Worm (Caenorhabditis elegans) whole organism, L4 larva: ENCODE measurements around the gene scl-8.

Source experiments
- F10B5.3 ChIP-seq: sonication (generic microtip); optimal IDR thresholded peaks from 2 replicates; lab custom pipeline; 2016; ENCODE audit warnings: mild to moderate bottlenecking, missing genetic modification characterization, missing compliant biosample characterization
- F37D6.2 ChIP-seq: sonication (generic microtip); optimal IDR thresholded peaks from 2 replicates; lab custom pipeline; 2016; ENCODE audit warnings: mild to moderate bottlenecking, missing genetic modification characterization, missing compliant biosample characterization
- F49E8.2 ChIP-seq: sonication (generic microtip); optimal IDR thresholded peaks from 2 replicates; lab custom pipeline; 2016; ENCODE audit warnings: missing compliant biosample characterization, mild to moderate bottlenecking, missing genetic modification characterization, borderline replicate concordance
- R02D3.7 ChIP-seq: fragments of 150-350 bp; sonication (generic microtip); optimal IDR thresholded peaks from 3 replicates; lab custom pipeline; 2014; ENCODE audit warnings: missing biosample characterization, missing genetic modification characterization
- T20F7.1 ChIP-seq: fragments of 200-800 bp; sonication (Bioruptor generic); optimal IDR thresholded peaks from 2 replicates; lab custom pipeline; 2018; ENCODE audit warnings: mild to moderate bottlenecking, missing genetic modification characterization, missing compliant biosample characterization
- T26A8.4 ChIP-seq: fragments of 200-800 bp; sonication (Bioruptor generic); IDR thresholded peaks from 2 replicates; pipeline ENCODE4 v1.3.6; 2022; ENCODE audit warnings: missing genetic modification characterization, missing compliant biosample characterization
- Y105C5A.15 ChIP-seq: fragments of 200-800 bp; sonication (Bioruptor generic); IDR thresholded peaks from 2 replicates; pipeline ENCODE4 v1.3.6; 2022; ENCODE audit warnings: missing genetic modification characterization, missing compliant biosample characterization
- Y5F2A.4 ChIP-seq: fragments of 200-800 bp; sonication (Bioruptor generic); optimal IDR thresholded peaks from 2 replicates; lab custom pipeline; 2018; ENCODE audit warnings: mild to moderate bottlenecking, missing genetic modification characterization, missing compliant biosample characterization
- aha-1 ChIP-seq: fragments of 150-350 bp; peaks from one replicate; lab custom pipeline; 2014; ENCODE audit warnings: missing biosample characterization, missing genetic modification characterization
- aly-2 ChIP-seq: sonication (generic microtip); optimal IDR thresholded peaks from 2 replicates; lab custom pipeline; 2018; ENCODE audit warnings: missing biosample characterization, missing genetic modification characterization
- attf-4 ChIP-seq: sonication (generic microtip); optimal IDR thresholded peaks from 3 replicates; lab custom pipeline; 2017; ENCODE audit warnings: missing biosample characterization, missing genetic modification characterization
- ceh-28 ChIP-seq: fragments of 150-350 bp; optimal IDR thresholded peaks from 2 replicates; lab custom pipeline; 2014; ENCODE audit warnings: missing biosample characterization, missing genetic modification reagents, missing genetic modification characterization
- ceh-44 ChIP-seq: fragments of 200-800 bp; sonication (Bioruptor generic); IDR thresholded peaks from 2 replicates; pipeline ENCODE4 v1.3.6; 2022; ENCODE audit warnings: missing genetic modification reagents, missing genetic modification characterization, missing compliant biosample characterization
- ceh-62 ChIP-seq: sonication (generic microtip); optimal IDR thresholded peaks from 2 replicates; lab custom pipeline; 2017; ENCODE audit warnings: missing biosample characterization, missing genetic modification characterization
- daf-12 ChIP-seq: fragments of 150-350 bp; optimal IDR thresholded peaks from 2 replicates; lab custom pipeline; 2014; ENCODE audit warnings: missing biosample characterization, missing genetic modification reagents, missing genetic modification characterization
- daf-16 ChIP-seq, 3 experiments: sonication (generic microtip); optimal IDR thresholded peaks; 2 replicates each; lab custom pipeline; 2016 to 2017; ENCODE audit warnings: missing genetic modification characterization in 3 of 3, missing genetic modification reagents in 3 of 3, mild to moderate bottlenecking in 2 of 3, missing compliant biosample characterization in 2 of 3, missing biosample characterization in 1 of 3, moderate library complexity in 1 of 3
- dmd-6 ChIP-seq: fragments of 200-800 bp; sonication (Bioruptor generic); IDR thresholded peaks from 2 replicates; pipeline ENCODE4 v1.3.6; 2022; ENCODE audit warnings: missing genetic modification reagents, missing genetic modification characterization, missing compliant biosample characterization
- dmd-8 ChIP-seq: fragments of 200-800 bp; sonication (Bioruptor generic); IDR thresholded peaks from 2 replicates; pipeline ENCODE4 v1.3.6; 2022; ENCODE audit warnings: missing genetic modification characterization, missing compliant biosample characterization
- dve-1 ChIP-seq: sonication (generic microtip); optimal IDR thresholded peaks from 2 replicates; lab custom pipeline; 2017; ENCODE audit warnings: antibody characterized with exemption, mild to moderate bottlenecking, missing genetic modification characterization, missing compliant biosample characterization; ENCODE audit not compliant: insufficient read depth
- egl-27 ChIP-seq: sonication (generic microtip); optimal IDR thresholded peaks from 3 replicates; lab custom pipeline; 2017; ENCODE audit warnings: missing biosample characterization, missing genetic modification reagents, missing genetic modification characterization
- egl-43 ChIP-seq: fragments of 200-800 bp; sonication (Bioruptor generic); IDR thresholded peaks from 2 replicates; pipeline ENCODE4 v1.3.6; 2022; ENCODE audit warnings: missing genetic modification reagents, missing genetic modification characterization, missing compliant biosample characterization
- fkh-10 ChIP-seq: fragments of 150-350 bp; optimal IDR thresholded peaks from 2 replicates; lab custom pipeline; 2014; ENCODE audit warnings: missing biosample characterization, missing genetic modification reagents, missing genetic modification characterization
- hlh-11 ChIP-seq: fragments of 200-800 bp; sonication (Bioruptor generic); optimal IDR thresholded peaks from 2 replicates; lab custom pipeline; 2018; ENCODE audit warnings: mild to moderate bottlenecking, missing genetic modification characterization, missing compliant biosample characterization
- hmg-1.1 ChIP-seq: fragments of 200-800 bp; sonication (Bioruptor generic); IDR thresholded peaks from 2 replicates; pipeline ENCODE4 v1.3.6; 2022; ENCODE audit warnings: missing genetic modification reagents, missing genetic modification characterization, missing compliant biosample characterization
- jun-1 ChIP-seq: fragments of 150-350 bp; optimal IDR thresholded peaks from 2 replicates; lab custom pipeline; 2014; ENCODE audit warnings: missing biosample characterization, missing genetic modification reagents, missing genetic modification characterization
- lin-1 ChIP-seq: fragments of 200-800 bp; sonication (Bioruptor generic); IDR thresholded peaks from 2 replicates; pipeline ENCODE4 v1.3.6; 2022; ENCODE audit warnings: missing genetic modification reagents, missing genetic modification characterization, missing compliant biosample characterization
- lin-39 ChIP-seq: fragments of 150-350 bp; optimal IDR thresholded peaks from 2 replicates; lab custom pipeline; 2014; ENCODE audit warnings: missing biosample characterization, missing genetic modification reagents, missing genetic modification characterization
- madf-5 ChIP-seq, 2 experiments: fragments of 200-800 bp; sonication (Bioruptor generic); IDR thresholded peaks; 2 replicates each; pipeline ENCODE4 v1.3.6; 2022; ENCODE audit warnings: missing compliant biosample characterization in 2 of 2, missing genetic modification characterization in 2 of 2
- mdt-29 ChIP-seq: fragments of 200-800 bp; sonication (Bioruptor generic); IDR thresholded peaks from 2 replicates; pipeline ENCODE4 v1.3.6; 2022; ENCODE audit warnings: missing genetic modification reagents, missing genetic modification characterization, missing compliant biosample characterization
- mes-2 ChIP-seq: sonication (generic microtip); optimal IDR thresholded peaks from 2 replicates; lab custom pipeline; 2016; ENCODE audit warnings: missing genotype, mild to moderate bottlenecking, missing genetic modification characterization, missing compliant biosample characterization; ENCODE audit not compliant: poor library complexity, severe bottlenecking
- mxl-2 ChIP-seq: fragments of 200-800 bp; sonication (Bioruptor generic); conservative IDR thresholded peaks from 2 replicates; pipeline ENCODE4 v1.3.6; 2022; ENCODE audit warnings: missing genetic modification reagents, missing genetic modification characterization, missing compliant biosample characterization
- nhr-102 ChIP-seq: sonication (generic microtip); optimal IDR thresholded peaks from 2 replicates; lab custom pipeline; 2016; ENCODE audit warnings: mild to moderate bottlenecking, missing genetic modification characterization, moderate library complexity, missing compliant biosample characterization
- nhr-111 ChIP-seq: fragments of 200-800 bp; sonication (Bioruptor generic); optimal IDR thresholded peaks from 2 replicates; lab custom pipeline; 2018; ENCODE audit warnings: mild to moderate bottlenecking, missing genetic modification characterization, missing compliant biosample characterization
- nhr-25 ChIP-seq: sonication (generic microtip); optimal IDR thresholded peaks from 2 replicates; lab custom pipeline; 2017; ENCODE audit warnings: missing genetic modification characterization, mild to moderate bottlenecking, missing compliant biosample characterization, antibody characterized with exemption, moderate library complexity, borderline replicate concordance; ENCODE audit not compliant: insufficient read depth
- nhr-41 ChIP-seq: fragments of 200-800 bp; sonication (Bioruptor generic); IDR thresholded peaks from 2 replicates; pipeline ENCODE4 v1.3.6; 2022; ENCODE audit warnings: missing genetic modification reagents, missing genetic modification characterization, missing compliant biosample characterization
- nhr-42 ChIP-seq: fragments of 200-800 bp; sonication (Bioruptor generic); IDR thresholded peaks from 2 replicates; pipeline ENCODE4 v1.3.6; 2022; ENCODE audit warnings: missing genetic modification characterization, missing compliant biosample characterization
- nhr-48 ChIP-seq: sonication (generic microtip); optimal IDR thresholded peaks from 2 replicates; lab custom pipeline; 2016; ENCODE audit warnings: mild to moderate bottlenecking, missing genetic modification characterization, missing compliant biosample characterization
- nhr-6 ChIP-seq: fragments of 150-350 bp; optimal IDR thresholded peaks from 2 replicates; lab custom pipeline; 2014; ENCODE audit warnings: missing biosample characterization, missing genetic modification characterization
- nhr-76 ChIP-seq: fragments of 150-350 bp; optimal IDR thresholded peaks from 2 replicates; lab custom pipeline; 2014; ENCODE audit warnings: missing biosample characterization, missing genetic modification characterization
- pqm-1 ChIP-seq: sonication (generic microtip); optimal IDR thresholded peaks from 2 replicates; lab custom pipeline; 2017; ENCODE audit warnings: missing biosample characterization, missing genetic modification characterization
- sdz-12 ChIP-seq: fragments of 200-800 bp; sonication (Bioruptor generic); optimal IDR thresholded peaks from 2 replicates; lab custom pipeline; 2018; ENCODE audit warnings: mild to moderate bottlenecking, missing genetic modification characterization, missing compliant biosample characterization
- snpc-1.2 ChIP-seq: fragments of 200-800 bp; sonication (Bioruptor generic); IDR thresholded peaks from 2 replicates; pipeline ENCODE4 v1.3.6; 2022; ENCODE audit warnings: missing genetic modification reagents, missing genetic modification characterization, missing compliant biosample characterization
- snpc-4 ChIP-seq: fragments of 150-350 bp; optimal IDR thresholded peaks from 2 replicates; lab custom pipeline; 2014; ENCODE audit warnings: missing biosample characterization, missing genetic modification characterization
- spr-3 ChIP-seq: fragments of 200-800 bp; sonication (Bioruptor generic); optimal IDR thresholded peaks from 2 replicates; lab custom pipeline; 2018; ENCODE audit warnings: mild to moderate bottlenecking, missing genetic modification characterization, missing compliant biosample characterization
- tag-97 ChIP-seq: fragments of 200-800 bp; sonication (Bioruptor generic); IDR thresholded peaks from 2 replicates; pipeline ENCODE4 v1.3.6; 2022; ENCODE audit warnings: missing genetic modification characterization, missing compliant biosample characterization
- unc-130 ChIP-seq: sonication (generic microtip); optimal IDR thresholded peaks from 2 replicates; lab custom pipeline; 2016; ENCODE audit warnings: missing genetic modification reagents, missing genetic modification characterization, missing compliant biosample characterization
- unc-39 ChIP-seq: sonication (generic microtip); optimal IDR thresholded peaks from 2 replicates; lab custom pipeline; 2017; ENCODE audit warnings: missing biosample characterization, missing genetic modification characterization
- zfp-3 ChIP-seq: fragments of 200-800 bp; sonication (Bioruptor generic); conservative IDR thresholded peaks from 2 replicates; pipeline ENCODE4 v1.3.6; 2022; ENCODE audit warnings: missing genetic modification reagents, missing genetic modification characterization, missing compliant biosample characterization
- ztf-11 ChIP-seq: fragments of 150-350 bp; optimal IDR thresholded peaks from 2 replicates; lab custom pipeline; 2014; ENCODE audit warnings: missing biosample characterization, missing genetic modification characterization
- ztf-7 ChIP-seq: fragments of 150-350 bp; optimal IDR thresholded peaks from 2 replicates; lab custom pipeline; 2014; ENCODE audit warnings: missing biosample characterization, missing genetic modification characterization

The scl-8 gene

ce11 chrIV:13082836-13083763 is 11.6 kb downstream of the scl-8 start:
- peak; percentile 81 for TF ChIP-seq nhr-25 (tag; lab: Kevin White, UChicago)
- TF ChIP-seq T26A8.4 (GFP tag; lab: Robert Waterston, UW): no peak
- no peak for TF ChIP-seq Y5F2A.4 (GFP tag; lab: Kevin White, UChicago)
- TF ChIP-seq ztf-7 (tag; lab: Kevin White, UChicago): no peak
- TF ChIP-seq nhr-76: no peak
- TF ChIP-seq snpc-1.2 (GFP tag; lab: Robert Waterston, UW): no peak
- TF ChIP-seq egl-43 (GFP tag; lab: Robert Waterston, UW): no peak
- TF ChIP-seq tag-97 (GFP tag; lab: Robert Waterston, UW): no peak
- no peak for TF ChIP-seq jun-1 (tag; lab: Kevin White, UChicago)
- TF ChIP-seq Y105C5A.15 (GFP tag; lab: Robert Waterston, UW): no peak
- TF ChIP-seq nhr-102: no peak
- TF ChIP-seq spr-3 (GFP tag; lab: Kevin White, UChicago): no peak
- no peak for TF ChIP-seq ztf-11
- no peak for TF ChIP-seq ceh-28 (tag; lab: Kevin White, UChicago)
- TF ChIP-seq dmd-8 (GFP tag; lab: Robert Waterston, UW): no peak
- TF ChIP-seq dve-1 (tag; lab: Kevin White, UChicago): peak; percentile 39
- no peak for TF ChIP-seq lin-1 (GFP tag; lab: Robert Waterston, UW)
- no peak for TF ChIP-seq daf-12 (tag; lab: Kevin White, UChicago)
- TF ChIP-seq ceh-44 (GFP tag; lab: Robert Waterston, UW): no peak
- no peak for TF ChIP-seq attf-4
- TF ChIP-seq zfp-3 (GFP tag; lab: Robert Waterston, UW): peak; percentile 51; the same call in 1 of the 2 replicates
- peak; percentile 85 for TF ChIP-seq aha-1 (tag; lab: Kevin White, UChicago)
- no peak for TF ChIP-seq mes-2 (tag; lab: Kevin White, UChicago)
- no peak for TF ChIP-seq F37D6.2 (tag; lab: Kevin White, UChicago)
- TF ChIP-seq aly-2 (tag; lab: Kevin White, UChicago): no peak
- TF ChIP-seq mxl-2 (GFP tag; lab: Robert Waterston, UW): no peak
- TF ChIP-seq nhr-42 (GFP tag; lab: Robert Waterston, UW): no peak
- TF ChIP-seq mdt-29: no peak
- no peak for TF ChIP-seq egl-27 (tag; lab: Kevin White, UChicago)
- TF ChIP-seq pqm-1: no peak
- TF ChIP-seq nhr-48 (tag; lab: Kevin White, UChicago): peak; percentile 1
- no peak for TF ChIP-seq hmg-1.1
- TF ChIP-seq F10B5.3 (tag; lab: Kevin White, UChicago): no peak
- TF ChIP-seq fkh-10 (GFP tag; lab: Kevin White, UChicago): no peak
- no peak for TF ChIP-seq F49E8.2 (tag; lab: Kevin White, UChicago)
- TF ChIP-seq hlh-11: no peak
- no peak for TF ChIP-seq ceh-62 (tag; lab: Kevin White, UChicago)
- no peak for TF ChIP-seq snpc-4 (tag; lab: Kevin White, UChicago)
- no peak for TF ChIP-seq lin-39 (tag; lab: Kevin White, UChicago)
- TF ChIP-seq unc-130 (GFP tag; lab: Kevin White, UChicago): no peak
- TF ChIP-seq nhr-41 (GFP tag; lab: Robert Waterston, UW): no peak
- 0 out of 2 replicates have a peak, but pooled peaks have one; percentile 18 for TF ChIP-seq dmd-6 (GFP tag; lab: Robert Waterston, UW)
- TF ChIP-seq nhr-111 (GFP tag; lab: Kevin White, UChicago): no peak
- TF ChIP-seq nhr-6 (tag; lab: Kevin White, UChicago): no peak
- no peak for TF ChIP-seq madf-5 (GFP tag; IDR thresholded peaks at IDR 0.05; lab: Robert Waterston, UW)
- no peak for TF ChIP-seq T20F7.1 (GFP tag; lab: Kevin White, UChicago)
- no peak for TF ChIP-seq daf-16 (GFP tag; optimal IDR thresholded peaks at IDR 0.05; lab: Kevin White, UChicago)
- no peak for TF ChIP-seq daf-16 (tag; optimal IDR thresholded peaks at IDR 0.05; lab: Kevin White, UChicago)
- TF ChIP-seq sdz-12: no peak
- no peak for TF ChIP-seq R02D3.7 (tag; lab: Kevin White, UChicago)
- TF ChIP-seq unc-39 (tag; lab: Kevin White, UChicago): no peak
